Fruit fly (Drosophila melanogaster) whole organism, prepupa: Measurements from ENCODE around the gene Hk.
A peak's percentile ranks its signal among the peaks of the same experiment; 100 is the strongest.

Source experiments
- CG10669 ChIP-seq: fragments of 200-800 bp; sonication (Bioruptor generic); optimal IDR thresholded peaks from 3 replicates; lab custom pipeline; 2018; ENCODE audit warnings: missing biosample characterization, mild to moderate bottlenecking, missing genetic modification characterization, moderate library complexity
- CG11294 ChIP-seq: fragments of 200-800 bp; sonication (Bioruptor generic); IDR thresholded peaks from 2 replicates; pipeline ENCODE4 v1.3.6; 2022; ENCODE audit warnings: missing biosample characterization, missing genetic modification characterization
- CG11902 ChIP-seq: fragments of 200-800 bp; sonication (Bioruptor generic); optimal IDR thresholded peaks from 3 replicates; lab custom pipeline; 2016; ENCODE audit warnings: missing biosample characterization, missing genetic modification characterization
- CG15336 ChIP-seq: fragments of 200-800 bp; sonication (Bioruptor generic); IDR thresholded peaks from 2 replicates; pipeline ENCODE4 v1.3.6; 2022; ENCODE audit warnings: missing biosample characterization, missing genetic modification characterization
- CG1621 ChIP-seq: fragments of 200-800 bp; sonication (Bioruptor generic); optimal IDR thresholded peaks from 3 replicates; lab custom pipeline; 2018; ENCODE audit warnings: missing biosample characterization, mild to moderate bottlenecking, missing genetic modification characterization
- CG31627 ChIP-seq: fragments of 200-800 bp; sonication (Bioruptor generic); optimal IDR thresholded peaks from 3 replicates; lab custom pipeline; 2016; ENCODE audit warnings: missing biosample characterization, missing genetic modification characterization
- CG32006 ChIP-seq: fragments of 200-800 bp; sonication (Bioruptor generic); optimal IDR thresholded peaks from 3 replicates; lab custom pipeline; 2017; ENCODE audit warnings: missing biosample characterization, mild to moderate bottlenecking, missing genetic modification characterization
- CG3919 ChIP-seq: fragments of 200-800 bp; sonication (Bioruptor generic); optimal IDR thresholded peaks from 3 replicates; lab custom pipeline; 2016; ENCODE audit warnings: missing biosample characterization, missing genetic modification characterization
- CG6163 ChIP-seq: fragments of 200-800 bp; sonication (Bioruptor generic); IDR thresholded peaks from 3 replicates; pipeline ENCODE4 v1.3.6; 2022; ENCODE audit warnings: missing biosample characterization, missing genetic modification characterization
- CG6276 ChIP-seq: fragments of 200-800 bp; sonication (Bioruptor generic); optimal IDR thresholded peaks from 2 replicates; lab custom pipeline; 2017; ENCODE audit warnings: missing biosample characterization, mild to moderate bottlenecking, missing genetic modification characterization
- CG6792 ChIP-seq: fragments of 200-800 bp; sonication (Bioruptor generic); optimal IDR thresholded peaks from 3 replicates; lab custom pipeline; 2016; ENCODE audit warnings: missing biosample characterization, missing genetic modification characterization
- CG6854 ChIP-seq: fragments of 200-800 bp; sonication (Bioruptor generic); optimal IDR thresholded peaks from 2 replicates; lab custom pipeline; 2017; ENCODE audit warnings: missing biosample characterization, mild to moderate bottlenecking, missing genetic modification characterization
- CG7368 ChIP-seq: fragments of 200-800 bp; sonication (Bioruptor generic); optimal IDR thresholded peaks from 3 replicates; lab custom pipeline; 2016; ENCODE audit warnings: missing biosample characterization, missing genetic modification characterization
- CG8119 ChIP-seq: fragments of 200-800 bp; sonication (Bioruptor generic); IDR thresholded peaks from 3 replicates; pipeline ENCODE4 v1.3.6; 2022; ENCODE audit warnings: missing biosample characterization, missing genetic modification characterization
- CG9139 ChIP-seq: fragments of 200-800 bp; sonication (Bioruptor generic); optimal IDR thresholded peaks from 3 replicates; lab custom pipeline; 2017; ENCODE audit warnings: missing biosample characterization, mild to moderate bottlenecking, missing genetic modification characterization
- Eip78C ChIP-seq: fragments of 200-800 bp; sonication (Bioruptor generic); peaks from one replicate; lab custom pipeline; 2016; ENCODE audit warnings: missing biosample characterization, missing genetic modification characterization
- Eip93F ChIP-seq: fragments of 200-800 bp; sonication (Bioruptor generic); optimal IDR thresholded peaks from 2 replicates; lab custom pipeline; 2016; ENCODE audit warnings: missing biosample characterization, mild to moderate bottlenecking, missing genetic modification characterization
- Ets21C ChIP-seq: fragments of 200-800 bp; sonication (Bioruptor generic); optimal IDR thresholded peaks from 3 replicates; lab custom pipeline; 2016; ENCODE audit warnings: missing biosample characterization, missing genetic modification characterization
- Ets96B ChIP-seq: fragments of 200-800 bp; optimal IDR thresholded peaks from 2 replicates; lab custom pipeline; 2019; ENCODE audit warnings: missing biosample characterization, mild to moderate bottlenecking, missing genetic modification characterization, moderate library complexity
- Gug ChIP-seq: fragments of 200-800 bp; sonication (Bioruptor generic); IDR thresholded peaks from 2 replicates; pipeline ENCODE4 v1.3.6; 2022; ENCODE audit warnings: missing biosample characterization, missing genetic modification characterization
- OdsH ChIP-seq: fragments of 200-800 bp; sonication (Bioruptor generic); optimal IDR thresholded peaks from 3 replicates; lab custom pipeline; 2016; ENCODE audit warnings: missing biosample characterization, missing genetic modification characterization
- Sox102F ChIP-seq: fragments of 200-800 bp; sonication (Bioruptor generic); optimal IDR thresholded peaks from 2 replicates; lab custom pipeline; 2016; ENCODE audit warnings: missing biosample characterization, mild to moderate bottlenecking, missing genetic modification characterization
- Sox14 ChIP-seq: fragments of 200-800 bp; sonication (Bioruptor generic); optimal IDR thresholded peaks from 3 replicates; lab custom pipeline; 2016; ENCODE audit warnings: missing biosample characterization, missing genetic modification characterization
- Sox15 ChIP-seq: fragments of 200-800 bp; sonication (Bioruptor generic); optimal IDR thresholded peaks from 3 replicates; lab custom pipeline; 2016; ENCODE audit warnings: missing biosample characterization, missing genetic modification characterization
- dac ChIP-seq: fragments of 200-800 bp; sonication (Bioruptor generic); optimal IDR thresholded peaks from 2 replicates; lab custom pipeline; 2017; ENCODE audit warnings: missing biosample characterization, mild to moderate bottlenecking, missing genetic modification characterization
- esn ChIP-seq: fragments of 200-800 bp; sonication (Bioruptor generic); optimal IDR thresholded peaks from 2 replicates; lab custom pipeline; 2016; ENCODE audit warnings: missing biosample characterization, mild to moderate bottlenecking, missing genetic modification characterization, moderate library complexity
- fd59A ChIP-seq: fragments of 200-800 bp; sonication (Bioruptor generic); optimal IDR thresholded peaks from 2 replicates; lab custom pipeline; 2017; ENCODE audit warnings: missing biosample characterization, mild to moderate bottlenecking, missing genetic modification characterization, missing genetic modification reagents
- fd85E ChIP-seq: fragments of 200-800 bp; sonication (Bioruptor generic); optimal IDR thresholded peaks from 3 replicates; lab custom pipeline; 2016; ENCODE audit warnings: missing biosample characterization, missing genetic modification characterization
- lz ChIP-seq: fragments of 200-800 bp; sonication (Bioruptor generic); optimal IDR thresholded peaks from 3 replicates; lab custom pipeline; 2016; ENCODE audit warnings: missing biosample characterization, missing genetic modification characterization
- net ChIP-seq: fragments of 200-800 bp; sonication (Bioruptor generic); optimal IDR thresholded peaks from 3 replicates; lab custom pipeline; 2016; ENCODE audit warnings: missing biosample characterization, missing genetic modification characterization
- pdm3 ChIP-seq: fragments of 200-800 bp; sonication (Bioruptor generic); optimal IDR thresholded peaks from 3 replicates; lab custom pipeline; 2016; ENCODE audit warnings: missing biosample characterization, missing genetic modification characterization
- salr ChIP-seq, 2 experiments: fragments of 200-800 bp; sonication (Bioruptor generic); optimal IDR thresholded peaks; 3 replicates each; lab custom pipeline; 2016 to 2018; ENCODE audit warnings: missing biosample characterization in 2 of 2, missing genetic modification characterization in 2 of 2, mild to moderate bottlenecking in 1 of 2
- spab ChIP-seq: fragments of 200-800 bp; sonication (Bioruptor generic); optimal IDR thresholded peaks from 2 replicates; lab custom pipeline; 2017; ENCODE audit warnings: missing biosample characterization, mild to moderate bottlenecking, missing genetic modification characterization, missing genetic modification reagents
- svp ChIP-seq: fragments of 200-800 bp; sonication (Bioruptor generic); peaks from one replicate; lab custom pipeline; 2016; ENCODE audit warnings: missing biosample characterization, missing genetic modification characterization
- vri ChIP-seq: fragments of 200-800 bp; sonication (Bioruptor generic); optimal IDR thresholded peaks from 3 replicates; lab custom pipeline; 2016; ENCODE audit warnings: missing biosample characterization, mild to moderate bottlenecking, missing genetic modification characterization

Gene Hk

dm6 chrX:10256228-10256627 is 7.1 kb downstream of the Hk start:
- TF ChIP-seq CG6792 (GFP tag; lab: Kevin White, UChicago) (no peak), salr (GFP tag; optimal IDR thresholded peaks at IDR 0.05; lab: Kevin White, UChicago) (no peak), CG6276 (GFP tag; lab: Kevin White, UChicago) (no peak), CG9139 (GFP tag; lab: Kevin White, UChicago) (no peak), fd59A (GFP tag; lab: Kevin White, UChicago) (no peak), Ets21C (no peak)

dm6 chrX:10252745-10253144 is 10.5 kb downstream of the Hk start:
- TF ChIP-seq Sox102F (GFP tag; lab: Kevin White, UChicago): no peak
- no peak for TF ChIP-seq Sox14
- TF ChIP-seq CG11902: no peak
- no peak for TF ChIP-seq dac (GFP tag; lab: Kevin White, UChicago)
- no peak for TF ChIP-seq CG31627 (GFP tag; lab: Kevin White, UChicago)
- TF ChIP-seq Eip93F (GFP tag; lab: Kevin White, UChicago): no peak
- no peak for TF ChIP-seq vri
- no peak for TF ChIP-seq CG7368 (GFP tag; lab: Kevin White, UChicago)
- TF ChIP-seq Ets96B (tag; lab: Kevin White, UChicago): no peak
- TF ChIP-seq svp: no peak
- TF ChIP-seq CG1621 (tag; lab: Kevin White, UChicago): no peak

DNA sequence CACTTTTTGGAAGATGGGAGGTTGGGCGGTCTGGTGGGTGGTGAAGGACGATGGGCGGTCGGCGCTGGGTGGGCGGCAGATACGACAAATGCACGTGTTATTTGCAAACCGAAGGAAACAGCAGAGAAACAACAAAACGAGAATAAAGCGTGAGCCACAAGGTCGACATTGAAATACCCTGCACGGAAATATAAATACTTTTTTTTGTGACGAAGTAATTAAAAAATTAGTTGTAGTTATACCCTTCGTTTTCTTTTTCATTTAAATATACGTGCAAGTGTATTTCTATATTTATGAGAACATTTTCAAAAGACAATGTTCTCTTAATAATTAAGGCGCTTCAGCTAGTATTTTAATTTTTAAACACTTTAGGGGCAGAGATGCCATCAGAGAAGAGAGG is 12.6 kb downstream of the Hk start:
- TF ChIP-seq Sox14: no peak
- TF ChIP-seq Eip78C (GFP tag; lab: Kevin White, UChicago): peak; percentile 44
- TF ChIP-seq CG6854: no peak
- TF ChIP-seq CG6163: 0 out of 3 replicates have a peak, but pooled peaks have one; percentile 28
- peak; percentile 34 for TF ChIP-seq CG32006
- TF ChIP-seq CG15336: 0 out of 2 replicates have a peak, but pooled peaks have one; percentile 7
- no peak for TF ChIP-seq Sox15

DNA sequence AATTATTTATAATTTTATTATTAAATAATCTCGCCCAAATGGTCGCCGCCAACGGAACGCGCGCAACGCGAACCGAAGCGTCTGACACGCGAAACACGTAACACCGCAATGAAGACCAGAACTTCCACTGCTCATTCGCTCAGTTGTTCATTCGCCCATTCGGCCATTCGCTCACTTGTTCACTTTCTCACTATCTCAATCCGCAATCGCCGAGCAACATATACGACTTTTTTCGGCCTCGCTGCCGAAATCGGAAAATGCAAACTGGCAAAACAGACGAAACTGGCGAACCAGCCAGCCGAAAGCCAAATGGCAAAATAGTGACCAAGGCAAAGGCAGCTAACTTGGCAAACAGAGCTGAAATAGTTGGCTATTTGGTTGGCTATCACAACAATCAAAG is 13.3 kb downstream of the Hk start:
- TF ChIP-seq pdm3 (GFP tag; lab: Kevin White, UChicago): no peak
- no peak for TF ChIP-seq CG8119
- TF ChIP-seq Sox14: no peak
- no peak for TF ChIP-seq OdsH (GFP tag; lab: Kevin White, UChicago)

dm6 chrX:10247366-10247765 is 15.9 kb downstream of the Hk start:
- TF ChIP-seq Eip78C (GFP tag; lab: Kevin White, UChicago) (peak; percentile 33), lz (GFP tag; lab: Kevin White, UChicago) (no peak), CG11902 (no peak), pdm3 (GFP tag; lab: Kevin White, UChicago) (no peak), spab (GFP tag; lab: Kevin White, UChicago) (no peak), CG6276 (GFP tag; lab: Kevin White, UChicago) (peak; percentile 24), CG32006 (no peak), fd59A (GFP tag; lab: Kevin White, UChicago) (no peak), Gug (no peak), net (no peak), esn (GFP tag; lab: Kevin White, UChicago) (no peak), fd85E (GFP tag; lab: Kevin White, UChicago) (no peak), CG10669 (GFP tag; lab: Kevin White, UChicago) (no peak), Ets96B (tag; lab: Kevin White, UChicago) (no peak), CG3919 (GFP tag; lab: Kevin White, UChicago) (no peak), CG11294 (GFP tag; lab: Robert Waterston, UW) (no peak)
